Worm (Caenorhabditis elegans): ENCODE measurements around the gene cutc-1.
A peak's percentile ranks its signal among the peaks of the same experiment; 100 is the strongest.

cutc-1 gene

DNA sequence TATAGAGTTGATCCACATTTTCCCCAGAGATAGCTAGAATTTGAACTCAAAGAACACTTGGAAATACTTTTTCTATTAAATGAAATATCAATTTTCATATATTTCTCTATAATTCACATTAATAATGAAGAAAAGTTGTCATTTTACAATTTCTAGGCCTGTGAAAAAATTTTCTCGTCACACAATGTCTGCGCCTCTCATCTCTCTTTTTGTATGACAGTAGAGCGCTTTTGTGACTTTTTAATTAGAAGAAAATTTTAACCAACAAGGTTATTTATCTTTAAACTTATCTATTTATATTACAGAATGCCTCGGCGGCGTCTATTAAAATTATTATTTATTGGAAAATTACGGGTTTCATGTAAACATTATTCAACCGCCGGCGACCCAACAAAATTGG lies 25.6 kb upstream of the cutc-1 start, which contains the start of gene ZK1236.1 (continued):
- TF ChIP-seq Y95B8A.8 (GFP tag; IDR thresholded peaks at IDR 0.05) (no peak), ceh-58 (GFP tag; IDR thresholded peaks at IDR 0.05) (no peak), D2030.7 (GFP tag; IDR thresholded peaks at IDR 0.05) (peak; percentile 44; the same call in 1 of the 2 replicates), let-526 (GFP tag; IDR thresholded peaks at IDR 0.05) (no peak), lsl-1 (GFP tag; optimal IDR thresholded peaks at IDR 0.05) (peak; percentile 59), F23B12.7 (tag; optimal IDR thresholded peaks at IDR 0.05; ENCODE audit: insufficient read depth) (peak; percentile 1), ceh-100 (GFP tag; IDR thresholded peaks at IDR 0.05) (no peak), xnd-1 (tag; optimal IDR thresholded peaks at IDR 0.05) (peak; percentile 81), ceh-91 (GFP tag; IDR thresholded peaks at IDR 0.05) (no peak), nhr-90 (tag; optimal IDR thresholded peaks at IDR 0.05) (no peak), lin-40 (tag; optimal IDR thresholded peaks at IDR 0.05) (no peak), chd-7 (tag; optimal IDR thresholded peaks at IDR 0.05) (no peak), sea-2 (GFP tag; IDR thresholded peaks at IDR 0.05) (no peak), B0019.2 (GFP tag; conservative IDR thresholded peaks at IDR 0.05) (no peak), unc-130 (GFP tag; optimal IDR thresholded peaks at IDR 0.05) (no peak), lin-26 (GFP tag; IDR thresholded peaks at IDR 0.05) (no peak), B0261.1 (tag; optimal IDR thresholded peaks at IDR 0.05) (no peak), hlh-26 (GFP tag; conservative IDR thresholded peaks at IDR 0.05) (no peak)

DNA sequence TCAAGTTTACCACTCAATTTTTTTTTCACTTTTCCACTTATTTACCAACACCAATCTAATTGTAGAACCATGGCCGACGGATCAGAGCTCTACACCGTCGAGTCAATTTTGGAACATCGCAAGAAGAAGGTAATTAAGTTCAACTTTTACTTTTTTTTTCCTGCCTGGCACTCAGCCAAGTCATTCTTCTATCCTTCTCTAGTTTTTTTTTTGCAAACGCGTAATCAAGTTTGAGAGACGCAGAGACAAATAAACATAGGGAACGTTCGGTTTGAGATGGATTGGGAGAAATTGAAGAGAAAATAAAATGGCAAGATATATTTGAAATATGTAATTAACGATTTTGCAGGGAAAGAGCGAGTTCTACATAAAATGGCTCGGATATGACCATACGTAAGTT lies 22.9 kb upstream of the cutc-1 start, which contains the start of gene cec-1:
Gene cec-1 (plus strand): TSS at position 63 of the 400 bp plus-strand sequence.
- TF ChIP-seq hlh-26 (GFP tag; conservative IDR thresholded peaks at IDR 0.05) (no peak), egl-44 (GFP tag; IDR thresholded peaks at IDR 0.05) (no peak), bed-1 (GFP tag; IDR thresholded peaks at IDR 0.05) (no peak), lin-40 (tag; optimal IDR thresholded peaks at IDR 0.05) (peak; percentile 16)

DNA sequence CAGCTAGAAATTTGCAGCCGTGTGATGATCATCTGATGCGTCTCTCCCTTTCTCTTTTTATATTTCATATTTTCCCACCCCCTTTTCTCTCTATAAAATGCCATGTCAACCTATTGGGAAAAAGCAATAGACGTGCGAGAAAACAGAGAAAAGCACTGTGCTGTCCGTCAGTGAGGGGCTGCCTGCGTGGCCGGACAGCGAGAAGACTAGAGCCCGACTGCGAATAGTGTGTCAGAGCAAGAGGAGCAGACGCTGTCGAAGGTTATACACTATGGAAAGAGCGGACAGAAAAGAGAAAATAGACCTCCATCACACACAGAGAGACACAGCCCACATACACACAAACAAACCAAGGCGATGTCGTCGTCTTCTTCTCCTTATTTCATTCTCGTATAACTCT lies 21.7 kb upstream of the cutc-1 start:
- TF ChIP-seq F10E7.11 (tag; optimal IDR thresholded peaks at IDR 0.05) (no peak), Y53F4B.3 (GFP tag; IDR thresholded peaks at IDR 0.05) (no peak), tbp1 (GFP tag; optimal IDR thresholded peaks at IDR 0.05) (peak; percentile 47), nhr-27 (tag; optimal IDR thresholded peaks at IDR 0.05) (no peak), somi-1 (GFP tag; optimal IDR thresholded peaks at IDR 0.05) (peak; percentile 32), bed-1 (GFP tag; IDR thresholded peaks at IDR 0.05) (no peak), ztf-18 (tag; optimal IDR thresholded peaks at IDR 0.05) (peak; percentile 38), hmg-1.2 (GFP tag; IDR thresholded peaks at IDR 0.05) (peak; percentile 86), rec-8 (tag; optimal IDR thresholded peaks at IDR 0.05) (no peak), D2030.7 (GFP tag; IDR thresholded peaks at IDR 0.05) (no peak), egl-44 (GFP tag; IDR thresholded peaks at IDR 0.05) (peak; percentile 52; the same call in 1 of the 2 replicates), sdz-38 (tag; optimal IDR thresholded peaks at IDR 0.05) (no peak), snpc-1.3 (tag; optimal IDR thresholded peaks at IDR 0.05; ENCODE audit: insufficient read depth) (no peak), nhr-90 (tag; optimal IDR thresholded peaks at IDR 0.05) (peak; percentile 56), K12H6.12 (tag; optimal IDR thresholded peaks at IDR 0.05) (peak; percentile 83), Y67H2A.10 (GFP tag; conservative IDR thresholded peaks at IDR 0.05) (no peak), F22D6.2 (tag; optimal IDR thresholded peaks at IDR 0.05) (peak; percentile 35), repo-1 (tag; optimal IDR thresholded peaks at IDR 0.05) (peak; percentile 46), hrde-1 (tag; optimal IDR thresholded peaks at IDR 0.05; ENCODE audit: borderline replicate concordance) (no peak), lin-26 (GFP tag; IDR thresholded peaks at IDR 0.05) (peak; percentile 82), lin-40 (tag; optimal IDR thresholded peaks at IDR 0.05) (peak; percentile 74), efl-1 (GFP tag; optimal IDR thresholded peaks at IDR 0.05) (no peak), Y53G8AR.9 (GFP tag; conservative IDR thresholded peaks at IDR 0.05) (no peak), lsy-27 (tag; optimal IDR thresholded peaks at IDR 0.05; ENCODE audit: borderline replicate concordance, insufficient read depth) (no peak), let-607 (tag; optimal IDR thresholded peaks at IDR 0.05) (peak; percentile 90 to 92), B0019.2 (GFP tag; conservative IDR thresholded peaks at IDR 0.05) (no peak), ccch-3 (GFP tag; optimal IDR thresholded peaks at IDR 0.05) (no peak), ceh-58 (GFP tag; IDR thresholded peaks at IDR 0.05) (no peak), dox-1 (GFP tag; IDR thresholded peaks at IDR 0.05) (peak; percentile 83), Y95B8A.8 (GFP tag; IDR thresholded peaks at IDR 0.05) (no peak), atf-7 (tag; optimal IDR thresholded peaks at IDR 0.05) (peak; percentile 34), ceh-100 (GFP tag; IDR thresholded peaks at IDR 0.05) (no peak), T07F8.4 (tag; optimal IDR thresholded peaks at IDR 0.05) (no peak)

Measured in whole organism, young adult.